Fruit fly (Drosophila melanogaster) whole organism, embryonic: Measurements from ENCODE around the gene Jhbp16.
A peak's percentile ranks its signal among the peaks of the same experiment; 100 is the strongest.

Experiments used
- Abd-B ChIP-seq: fragments of 200-800 bp; sonication (Bioruptor generic); optimal IDR thresholded peaks from 2 replicates; lab custom pipeline; 2018; ENCODE audit warnings: missing biosample characterization, mild to moderate bottlenecking, missing genetic modification characterization, moderate library complexity
- Atf6 ChIP-seq: fragments of 200-800 bp; sonication (Bioruptor generic); IDR thresholded peaks from 2 replicates; pipeline ENCODE4 v1.3.6; 2022; ENCODE audit warnings: missing biosample characterization, missing genetic modification characterization
- BtbVII ChIP-seq: fragments of 200-800 bp; sonication (Bioruptor generic); optimal IDR thresholded peaks from 3 replicates; lab custom pipeline; 2017; ENCODE audit warnings: missing biosample characterization, mild to moderate bottlenecking, missing genetic modification characterization
- C15 ChIP-seq: fragments of 200-800 bp; sonication (Bioruptor generic); IDR thresholded peaks from 3 replicates; pipeline ENCODE4 v1.3.6; 2022; ENCODE audit warnings: missing biosample characterization, missing genetic modification characterization
- CG11504 ChIP-seq: fragments of 200-800 bp; sonication (Bioruptor generic); optimal IDR thresholded peaks from 3 replicates; lab custom pipeline; 2019; ENCODE audit warnings: missing biosample characterization, mild to moderate bottlenecking, missing genetic modification characterization, moderate library complexity
- CG12071 ChIP-seq: fragments of 200-800 bp; sonication (Bioruptor generic); optimal IDR thresholded peaks from 3 replicates; lab custom pipeline; 2018; ENCODE audit warnings: missing biosample characterization, mild to moderate bottlenecking, missing genetic modification characterization
- CG12155 ChIP-seq: fragments of 200-800 bp; sonication (Bioruptor generic); optimal IDR thresholded peaks from 3 replicates; lab custom pipeline; 2016; ENCODE audit warnings: missing biosample characterization, missing genetic modification characterization
- CG12659 ChIP-seq: fragments of 200-800 bp; sonication (Bioruptor generic); optimal IDR thresholded peaks from 3 replicates; lab custom pipeline; 2017; ENCODE audit warnings: mild to moderate bottlenecking, missing biosample characterization, missing genetic modification reagents, missing genetic modification characterization
- CG13123 ChIP-seq: fragments of 200-800 bp; sonication (Bioruptor generic); optimal IDR thresholded peaks from 2 replicates; lab custom pipeline; 2016; ENCODE audit warnings: missing biosample characterization, missing genetic modification characterization
- CG1603 ChIP-seq: fragments of 200-800 bp; sonication (Bioruptor generic); optimal IDR thresholded peaks from 2 replicates; lab custom pipeline; 2019; ENCODE audit warnings: missing biosample characterization, mild to moderate bottlenecking, missing genetic modification characterization, moderate library complexity
- CG16779 ChIP-seq: fragments of 200-800 bp; sonication (Bioruptor generic); IDR thresholded peaks from 2 replicates; pipeline ENCODE4 v1.3.6; 2022; ENCODE audit warnings: missing biosample characterization, missing genetic modification characterization
- CG18262 ChIP-seq: fragments of 200-800 bp; optimal IDR thresholded peaks from 3 replicates; lab custom pipeline; 2019; ENCODE audit warnings: missing biosample characterization, mild to moderate bottlenecking, missing genetic modification characterization, moderate library complexity
- CG2129 ChIP-seq: fragments of 200-800 bp; sonication (Bioruptor generic); IDR thresholded peaks from 2 replicates; pipeline ENCODE4 v1.3.6; 2022; ENCODE audit warnings: missing biosample characterization, missing genetic modification characterization; ENCODE audit not compliant: partially characterized antibody
- CG30431 ChIP-seq: fragments of 200-800 bp; sonication (Bioruptor generic); optimal IDR thresholded peaks from 2 replicates; lab custom pipeline; 2017; ENCODE audit warnings: missing biosample characterization, missing genetic modification characterization
- CG33213 ChIP-seq: fragments of 200-800 bp; sonication (Bioruptor generic); optimal IDR thresholded peaks from 3 replicates; lab custom pipeline; 2016; ENCODE audit warnings: missing biosample characterization, missing genetic modification characterization
- CG3726 ChIP-seq: fragments of 200-800 bp; sonication (Bioruptor generic); IDR thresholded peaks from 3 replicates; pipeline ENCODE4, ENCODE4 v1.3.6; 2022; ENCODE audit warnings: missing biosample characterization, missing genetic modification characterization
- CG4282 ChIP-seq: fragments of 200-800 bp; sonication (Bioruptor generic); optimal IDR thresholded peaks from 2 replicates; lab custom pipeline; 2016; ENCODE audit warnings: missing biosample characterization, missing genetic modification characterization
- CG4424 ChIP-seq: fragments of 200-800 bp; sonication (Bioruptor generic); optimal IDR thresholded peaks from 3 replicates; lab custom pipeline; 2016; ENCODE audit warnings: missing biosample characterization, missing genetic modification characterization
- CG4820 ChIP-seq: fragments of 200-800 bp; sonication (Bioruptor generic); optimal IDR thresholded peaks from 3 replicates; lab custom pipeline; 2016; ENCODE audit warnings: missing biosample characterization, missing genetic modification characterization
- CG5953 ChIP-seq: fragments of 200-800 bp; sonication (Bioruptor generic); IDR thresholded peaks from 2 replicates; pipeline ENCODE4 v1.3.6; 2022; ENCODE audit warnings: missing biosample characterization, missing genetic modification characterization
- CG6272 ChIP-seq: fragments of 200-800 bp; sonication (Bioruptor generic); IDR thresholded peaks from 2 replicates; pipeline ENCODE4 v1.3.6; 2022; ENCODE audit warnings: missing biosample characterization, missing genetic modification characterization
- CG7963 ChIP-seq: fragments of 200-800 bp; sonication (Bioruptor generic); IDR thresholded peaks from 3 replicates; pipeline ENCODE4 v1.3.6; 2022; ENCODE audit warnings: missing biosample characterization, missing genetic modification characterization; ENCODE audit not compliant: partially characterized antibody
- CG8388 ChIP-seq: fragments of 200-800 bp; sonication (Bioruptor generic); optimal IDR thresholded peaks from 2 replicates; lab custom pipeline; 2019; ENCODE audit warnings: missing biosample characterization, mild to moderate bottlenecking, missing genetic modification characterization, moderate library complexity
- CG9817 ChIP-seq: fragments of 200-800 bp; sonication (Bioruptor generic); optimal IDR thresholded peaks from 2 replicates; lab custom pipeline; 2018; ENCODE audit warnings: missing biosample characterization, mild to moderate bottlenecking, missing genetic modification characterization, moderate library complexity
- Camta ChIP-seq: fragments of 200-800 bp; sonication (Bioruptor generic); optimal IDR thresholded peaks from 2 replicates; lab custom pipeline; 2016; ENCODE audit warnings: missing biosample characterization, missing genetic modification characterization
- Ets97D ChIP-seq: fragments of 200-800 bp; sonication (Bioruptor generic); optimal IDR thresholded peaks from 3 replicates; lab custom pipeline; 2016; ENCODE audit warnings: missing biosample characterization, missing genetic modification characterization
- MBD-R2 ChIP-seq: fragments of 200-800 bp; sonication (Bioruptor generic); IDR thresholded peaks from 2 replicates; pipeline ENCODE4 v1.3.6; 2022; ENCODE audit warnings: missing biosample characterization, missing genetic modification characterization
- Nf-YA ChIP-seq: fragments of 200-800 bp; sonication (Bioruptor generic); IDR thresholded peaks from 2 replicates; pipeline ENCODE4 v1.3.6; 2022; ENCODE audit warnings: missing biosample characterization, missing genetic modification characterization
- NfI ChIP-seq: fragments of 200-800 bp; sonication (Bioruptor generic); optimal IDR thresholded peaks from 3 replicates; lab custom pipeline; 2018; ENCODE audit warnings: missing biosample characterization, mild to moderate bottlenecking, missing genetic modification characterization, moderate library complexity
- Tbp ChIP-seq: fragments of >200 bp; optimal IDR thresholded peaks from 2 replicates; lab custom pipeline; 2018; ENCODE audit warnings: missing biosample characterization, missing genetic modification characterization
- ap ChIP-seq: fragments of 200-800 bp; sonication (Bioruptor generic); IDR thresholded peaks from 2 replicates; pipeline ENCODE4 v1.3.6; 2022; ENCODE audit warnings: missing biosample characterization, missing genetic modification characterization
- cad ChIP-seq: fragments of >200 bp; optimal IDR thresholded peaks from 2 replicates; lab custom pipeline; 2017; ENCODE audit warnings: missing biosample characterization, missing genetic modification characterization
- cato ChIP-seq: fragments of 200-800 bp; sonication (Bioruptor generic); optimal IDR thresholded peaks from 2 replicates; lab custom pipeline; 2016; ENCODE audit warnings: missing biosample characterization, missing genetic modification characterization, borderline replicate concordance
- chinmo ChIP-seq: fragments of 200-800 bp; sonication (Bioruptor generic); IDR thresholded peaks from 4 replicates; pipeline ENCODE4 v1.3.6; 2022; ENCODE audit warnings: missing biosample characterization, missing genetic modification characterization; ENCODE audit not compliant: partially characterized antibody
- crc ChIP-seq: fragments of 200-800 bp; sonication (Bioruptor generic); optimal IDR thresholded peaks from 2 replicates; lab custom pipeline; 2016; ENCODE audit warnings: missing biosample characterization, missing genetic modification characterization
- danr ChIP-seq: fragments of 200-800 bp; sonication (Bioruptor generic); IDR thresholded peaks from 2 replicates; pipeline ENCODE4 v1.3.6; 2022; ENCODE audit warnings: missing biosample characterization, missing genetic modification characterization
- dmrt99B ChIP-seq: fragments of 200-800 bp; sonication (Bioruptor generic); optimal IDR thresholded peaks from 2 replicates; lab custom pipeline; 2018; ENCODE audit warnings: missing biosample characterization, mild to moderate bottlenecking, missing genetic modification characterization, moderate library complexity
- ems ChIP-seq: fragments of 200-800 bp; sonication (Bioruptor generic); optimal IDR thresholded peaks from 3 replicates; lab custom pipeline; 2016; ENCODE audit warnings: missing biosample characterization, missing genetic modification characterization
- eyg ChIP-seq: fragments of 200-800 bp; sonication (Bioruptor generic); optimal IDR thresholded peaks from 3 replicates; lab custom pipeline; 2016; ENCODE audit warnings: missing biosample characterization, missing genetic modification characterization
- fu2 ChIP-seq: fragments of 200-800 bp; sonication (Bioruptor generic); optimal IDR thresholded peaks from 2 replicates; lab custom pipeline; 2016; ENCODE audit warnings: missing biosample characterization, missing genetic modification characterization
- ind ChIP-seq: fragments of 200-800 bp; sonication (Bioruptor generic); optimal IDR thresholded peaks from 3 replicates; lab custom pipeline; 2016; ENCODE audit warnings: missing biosample characterization, missing genetic modification characterization
- kah ChIP-seq: fragments of 200-800 bp; sonication (Bioruptor generic); optimal IDR thresholded peaks from 2 replicates; lab custom pipeline; 2018; ENCODE audit warnings: missing biosample characterization, mild to moderate bottlenecking, missing genetic modification characterization
- klu ChIP-seq: fragments of 200-800 bp; sonication (Bioruptor generic); IDR thresholded peaks from 2 replicates; pipeline ENCODE4 v1.3.6; 2022; ENCODE audit warnings: missing biosample characterization, missing genetic modification characterization
- lola ChIP-seq, 3 experiments: fragments of >200 bp in 2 of 3; fragments of 200-800 bp in 1 of 3; sonication (Bioruptor generic) in 1 of 3; optimal IDR thresholded peaks; 2 replicates each; lab custom pipeline; 2017 to 2019; ENCODE audit warnings: missing biosample characterization in 3 of 3, missing genetic modification characterization in 3 of 3, mild to moderate bottlenecking in 1 of 3, moderate library complexity in 1 of 3
- onecut ChIP-seq: fragments of 200-800 bp; sonication (Bioruptor generic); IDR thresholded peaks from 2 replicates; pipeline ENCODE4 v1.3.6; 2022; ENCODE audit warnings: missing biosample characterization, missing genetic modification characterization
- org-1 ChIP-seq: fragments of 200-800 bp; sonication (Bioruptor generic); optimal IDR thresholded peaks from 2 replicates; lab custom pipeline; 2017; ENCODE audit warnings: missing biosample characterization, missing genetic modification characterization
- phol ChIP-seq: fragments of 200-800 bp; sonication (Bioruptor generic); optimal IDR thresholded peaks from 3 replicates; lab custom pipeline; 2018; ENCODE audit warnings: missing biosample characterization, mild to moderate bottlenecking, missing genetic modification characterization, moderate library complexity
- pros ChIP-seq: fragments of 200-800 bp; sonication (Bioruptor generic); optimal IDR thresholded peaks from 3 replicates; lab custom pipeline; 2019; ENCODE audit warnings: missing biosample characterization, mild to moderate bottlenecking, missing genetic modification characterization, moderate library complexity
- sna ChIP-seq: fragments of 200-800 bp; sonication (Bioruptor generic); IDR thresholded peaks from 2 replicates; pipeline ENCODE4 v1.3.6; 2022; ENCODE audit warnings: missing biosample characterization, missing genetic modification characterization; ENCODE audit not compliant: partially characterized antibody
- tll ChIP-seq, 2 experiments: fragments of 200-800 bp in 1 of 2; fragments of >200 bp in 1 of 2; sonication (Bioruptor generic) in 1 of 2; optimal IDR thresholded peaks; 2 replicates each; lab custom pipeline; 2017 to 2019; ENCODE audit warnings: missing biosample characterization in 2 of 2, missing genetic modification characterization in 2 of 2, mild to moderate bottlenecking in 1 of 2, moderate library complexity in 1 of 2
- wor ChIP-seq: fragments of 200-800 bp; sonication (Bioruptor generic); IDR thresholded peaks from 2 replicates; pipeline ENCODE4 v1.3.6; 2022; ENCODE audit warnings: missing biosample characterization, missing genetic modification characterization

Jhbp16 gene

DNA sequence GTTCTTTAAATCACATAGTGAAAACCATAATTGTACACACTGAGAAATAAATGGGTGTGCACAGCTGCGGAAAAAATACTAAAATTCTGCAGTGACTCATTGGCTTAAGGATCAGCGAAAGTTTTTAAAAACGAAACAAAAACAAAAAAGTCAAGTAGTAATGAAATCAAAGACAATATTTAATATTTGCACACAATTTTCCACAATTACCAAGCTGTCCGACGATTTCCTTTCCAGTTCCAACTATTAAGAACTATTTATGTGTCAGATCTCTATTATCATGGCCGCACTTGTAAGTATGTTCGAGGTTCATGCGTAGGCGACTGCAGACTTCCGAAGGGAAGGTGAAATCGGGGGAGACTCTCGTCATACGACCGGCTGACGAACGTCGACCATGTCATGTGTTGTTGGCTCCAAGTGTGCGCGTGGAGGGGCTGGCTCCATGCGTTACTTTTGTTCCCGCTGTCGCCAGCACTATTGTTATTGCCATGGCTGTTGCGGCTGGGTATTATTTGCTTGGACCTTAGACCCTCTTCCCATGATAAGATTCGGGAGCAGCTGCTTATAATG lies 49.2 kb upstream of the Jhbp16 start (continued):
- TF ChIP-seq CG1603 (tag; lab: Kevin White, UChicago) (peak; percentile 23), ind (GFP tag; lab: Kevin White, UChicago) (peak; percentile 35), kah (GFP tag; lab: Kevin White, UChicago) (no peak), chinmo (no peak), crc (GFP tag; lab: Kevin White, UChicago) (peak; percentile 40), cato (GFP tag; lab: Kevin White, UChicago) (no peak), NfI (GFP tag; lab: Kevin White, UChicago) (peak; percentile 52), CG12659 (GFP tag; lab: Kevin White, UChicago) (peak; percentile 45), CG8388 (peak; percentile 68), eyg (peak; percentile 25), dmrt99B (peak; percentile 68), Camta (GFP tag; lab: Kevin White, UChicago) (peak; percentile 50), fu2 (GFP tag; lab: Kevin White, UChicago) (peak; percentile 66), wor (no peak), C15 (GFP tag; lab: Robert Waterston, UW) (no peak), onecut (GFP tag; lab: Robert Waterston, UW) (no peak), BtbVII (peak; percentile 50), CG33213 (GFP tag; lab: Kevin White, UChicago) (no peak), CG5953 (GFP tag; lab: Robert Waterston, UW) (no peak), CG12071 (peak; percentile 13), CG18262 (tag; lab: Kevin White, UChicago) (peak; percentile 63), ap (GFP tag; lab: Robert Waterston, UW) (no peak), klu (no peak), CG9817 (tag; lab: Kevin White, UChicago) (peak; percentile 3), MBD-R2 (no peak), Abd-B (GFP tag; lab: Kevin White, UChicago) (peak; percentile 48), CG4282 (GFP tag; lab: Kevin White, UChicago) (no peak), CG4820 (GFP tag; lab: Kevin White, UChicago) (peak; percentile 60), CG16779 (no peak), CG7963 (GFP tag; lab: Robert Waterston, UW) (no peak), CG2129 (GFP tag; lab: Robert Waterston, UW) (no peak), Tbp (GFP tag; lab: Kevin White, UChicago) (no peak), cad (GFP tag; lab: Kevin White, UChicago) (no peak), CG3726 (GFP tag; lab: Robert Waterston, UW) (no peak), CG13123 (GFP tag; lab: Kevin White, UChicago) (no peak), ems (GFP tag; lab: Kevin White, UChicago) (peak; percentile 42), tll (GFP tag; optimal IDR thresholded peaks at IDR 0.05; lab: Kevin White, UChicago) (no peak), Nf-YA (no peak), org-1 (GFP tag; lab: Kevin White, UChicago) (peak; percentile 57), CG4424 (GFP tag; lab: Kevin White, UChicago) (peak; percentile 60), Atf6 (GFP tag; lab: Robert Waterston, UW) (no peak), danr (no peak), CG30431 (GFP tag; lab: Kevin White, UChicago) (peak; percentile 0), CG6272 (no peak), CG12155 (peak; percentile 46), sna (GFP tag; lab: Robert Waterston, UW) (no peak), lola (GFP tag; optimal IDR thresholded peaks at IDR 0.05; lab: Kevin White, UChicago) (peak in 1 of 3 experiments; percentile 51), Ets97D (GFP tag; lab: Kevin White, UChicago) (peak; percentile 5), CG11504 (tag; lab: Kevin White, UChicago) (peak; percentile 74), phol (tag; lab: Kevin White, UChicago) (peak; percentile 69), pros (no peak)
